Worm (Caenorhabditis elegans) whole organism, midembryonic: ENCODE measurements around the gene Y97E10AR.6.

Experiments used
- T22C8.4 ChIP-seq: fragments of 200-800 bp; sonication (Bioruptor generic); IDR thresholded peaks from 2 replicates; pipeline ENCODE4 v1.3.6; 2022; ENCODE audit warnings: missing genetic modification characterization, missing compliant biosample characterization
- cog-1 ChIP-seq: sonication (generic microtip); optimal IDR thresholded peaks from 2 replicates; lab custom pipeline; 2016; ENCODE audit warnings: missing genetic modification characterization, missing compliant biosample characterization
- klf-2 ChIP-seq: fragments of 200-800 bp; sonication (Bioruptor generic); conservative IDR thresholded peaks from 2 replicates; pipeline ENCODE4 v1.3.6; 2022; ENCODE audit warnings: missing genetic modification reagents, missing genetic modification characterization, missing compliant biosample characterization
- med-1 ChIP-seq: sonication (generic microtip); optimal IDR thresholded peaks from 2 replicates; lab custom pipeline; 2017; ENCODE audit warnings: missing genetic modification characterization, mild to moderate bottlenecking, missing compliant biosample characterization, antibody characterized with exemption, missing genetic modification reagents; ENCODE audit not compliant: insufficient read depth
- ref-1 ChIP-seq: fragments of 200-800 bp; sonication (Bioruptor generic); conservative IDR thresholded peaks from 2 replicates; pipeline ENCODE4 v1.3.6; 2022; ENCODE audit warnings: missing genetic modification reagents, missing genetic modification characterization, missing compliant biosample characterization
- ztf-23 ChIP-seq: fragments of 200-800 bp; sonication (Bioruptor generic); IDR thresholded peaks from 2 replicates; pipeline ENCODE4 v1.3.6; 2022; ENCODE audit warnings: missing genetic modification reagents, missing genetic modification characterization, missing compliant biosample characterization

Y97E10AR.6 gene

ce11 chrV:7964429-7964828 is 49.3 kb downstream of the Y97E10AR.6 start:
- TF ChIP-seq med-1 (no peak), klf-2 (GFP tag; lab: Robert Waterston, UW) (no peak), ref-1 (no peak), T22C8.4 (GFP tag; lab: Robert Waterston, UW) (no peak), ztf-23 (GFP tag; lab: Robert Waterston, UW) (no peak), cog-1 (tag; lab: Kevin White, UChicago) (no peak)
